Fruit fly (Drosophila melanogaster): ENCODE results near the gene mys.
A peak's percentile ranks its signal among the peaks of the same experiment; 100 is the strongest.

mys gene

dm6 chrX:8113386-8114279 is 52.2 kb downstream of the mys start (continued):
- TF ChIP-seq CG13123 (GFP tag; optimal IDR thresholded peaks at IDR 0.05) (no peak), CG13775 (GFP tag; optimal IDR thresholded peaks at IDR 0.05) (peak; percentile 11), Myb (GFP tag; optimal IDR thresholded peaks at IDR 0.05) (peak; percentile 61), CG3838 (GFP tag; optimal IDR thresholded peaks at IDR 0.05) (no peak), Lim3 (GFP tag; IDR thresholded peaks at IDR 0.05) (no peak), Xrp1 (GFP tag; IDR thresholded peaks at IDR 0.05) (peak; percentile 54; the same call in 1 of the 2 replicates), CoRest (tag; optimal IDR thresholded peaks at IDR 0.05) (peak; percentile 70), exex (tag; optimal IDR thresholded peaks at IDR 0.05) (peak; percentile 42), CG11398 (GFP tag; optimal IDR thresholded peaks at IDR 0.05) (no peak), Vsx1 (GFP tag; optimal IDR thresholded peaks at IDR 0.05) (no peak), Adf1 (GFP tag; IDR thresholded peaks at IDR 0.05) (peak; percentile 39; the same call in 1 of the 2 replicates), shn (GFP tag; optimal IDR thresholded peaks at IDR 0.05) (peak; percentile 14), gsb (GFP tag; IDR thresholded peaks at IDR 0.05) (peak; percentile 58; the same call in 1 of the 2 replicates), wek (GFP tag; optimal IDR thresholded peaks at IDR 0.05) (no peak), cad (GFP tag; optimal IDR thresholded peaks at IDR 0.05) (no peak), unc-4 (GFP tag; IDR thresholded peaks at IDR 0.05; ENCODE audit: partially characterized antibody) (no peak), Taf1 (GFP tag; IDR thresholded peaks at IDR 0.05) (peak; percentile 72), CG6175 (GFP tag; IDR thresholded peaks at IDR 0.05) (peak; percentile 46; the same call in 1 of the 3 replicates), disco-r (GFP tag; optimal IDR thresholded peaks at IDR 0.05) (peak; percentile 4), jumu (GFP tag; optimal IDR thresholded peaks at IDR 0.05) (no peak), rib (GFP tag; IDR thresholded peaks at IDR 0.05) (0 out of 2 replicates have a peak, but pooled peaks have one; percentile 52), Meics (GFP tag; optimal IDR thresholded peaks at IDR 0.05) (peak; percentile 80), CG12236 (GFP tag; optimal IDR thresholded peaks at IDR 0.05) (no peak), Fer3 (tag; optimal IDR thresholded peaks at IDR 0.05) (peak; percentile 82), CG31365 (tag; optimal IDR thresholded peaks at IDR 0.05) (no peak), ara (GFP tag; IDR thresholded peaks at IDR 0.05) (no peak), hb (GFP tag; IDR thresholded peaks at IDR 0.05; ENCODE audit: partially characterized antibody) (no peak), maf-S (GFP tag; optimal IDR thresholded peaks at IDR 0.05) (peak; percentile 67), CG11695 (GFP tag; IDR thresholded peaks at IDR 0.05) (peak; percentile 58; the same call in 2 of the 3 replicates), CG12942 (GFP tag; optimal IDR thresholded peaks at IDR 0.05) (peak; percentile 19), ci (GFP tag; IDR thresholded peaks at IDR 0.05) (no peak), Dfd (GFP tag; optimal IDR thresholded peaks at IDR 0.05) (no peak), CG17829 (tag; optimal IDR thresholded peaks at IDR 0.05) (peak; percentile 29), CG7271 (tag; optimal IDR thresholded peaks at IDR 0.05) (no peak), CG14441 (GFP tag; IDR thresholded peaks at IDR 0.05) (peak; percentile 75), Hsf (GFP tag; optimal IDR thresholded peaks at IDR 0.05) (peak; percentile 51), CHES-1-like (GFP tag; optimal IDR thresholded peaks at IDR 0.05) (peak; percentile 70), Opbp (GFP tag; IDR thresholded peaks at IDR 0.05; ENCODE audit: partially characterized antibody) (no peak), CG7357 (GFP tag; IDR thresholded peaks at IDR 0.05) (peak; percentile 58; the same call in 2 of the 3 replicates), CG12769 (tag; optimal IDR thresholded peaks at IDR 0.05) (peak; percentile 91), CG8388 (GFP tag; optimal IDR thresholded peaks at IDR 0.05) (peak; percentile 1), CG15011 (GFP tag; optimal IDR thresholded peaks at IDR 0.05) (peak; percentile 43), CG4360 (GFP tag; IDR thresholded peaks at IDR 0.05) (no peak), en (GFP tag; optimal IDR thresholded peaks at IDR 0.05) (no peak), Abd-B (GFP tag; optimal IDR thresholded peaks at IDR 0.05) (peak; percentile 23), Awh (GFP tag; IDR thresholded peaks at IDR 0.05) (no peak), CG4854 (GFP tag; optimal IDR thresholded peaks at IDR 0.05) (peak; percentile 48), dati (GFP tag; IDR thresholded peaks at IDR 0.05) (no peak), Deaf1 (tag; optimal IDR thresholded peaks at IDR 0.05) (peak; percentile 14)
